Worm (Caenorhabditis elegans) whole organism, late embryonic: Measurements from ENCODE around the gene ets-6.

Experiments
- C38D4.7 ChIP-seq: fragments of 200-800 bp; sonication (Bioruptor generic); optimal IDR thresholded peaks from 2 replicates; lab custom pipeline; 2018; ENCODE audit warnings: mild to moderate bottlenecking, missing genetic modification characterization, moderate library complexity, missing compliant biosample characterization
- F13H6.1 ChIP-seq: sonication (generic microtip); optimal IDR thresholded peaks from 2 replicates; lab custom pipeline; 2016; ENCODE audit warnings: missing genetic modification characterization, missing compliant biosample characterization
- K02D7.2 ChIP-seq: sonication (generic microtip); optimal IDR thresholded peaks from 2 replicates; lab custom pipeline; 2017; ENCODE audit warnings: mild to moderate bottlenecking, missing genetic modification characterization, missing compliant biosample characterization
- K09A11.1 ChIP-seq: sonication (generic microtip); optimal IDR thresholded peaks from 2 replicates; lab custom pipeline; 2017; ENCODE audit warnings: antibody characterized with exemption, mild to moderate bottlenecking, missing genetic modification characterization, missing compliant biosample characterization; ENCODE audit not compliant: insufficient read depth
- T23F11.4 ChIP-seq: fragments of 200-800 bp; sonication (Bioruptor generic); optimal IDR thresholded peaks from 2 replicates; lab custom pipeline; 2018; ENCODE audit warnings: mild to moderate bottlenecking, missing genetic modification characterization, missing compliant biosample characterization
- Y22D7AL.16 ChIP-seq: sonication (generic microtip); optimal IDR thresholded peaks from 2 replicates; lab custom pipeline; 2016; ENCODE audit warnings: missing genetic modification characterization, missing compliant biosample characterization
- ahr-1 ChIP-seq: sonication (generic microtip); optimal IDR thresholded peaks from 2 replicates; lab custom pipeline; 2016; ENCODE audit warnings: missing genetic modification characterization, missing compliant biosample characterization
- ceh-18 ChIP-seq: sonication (generic microtip); optimal IDR thresholded peaks from 2 replicates; lab custom pipeline; 2016; ENCODE audit warnings: missing genetic modification characterization, missing compliant biosample characterization
- ceh-2 ChIP-seq: sonication (generic microtip); optimal IDR thresholded peaks from 2 replicates; lab custom pipeline; 2016; ENCODE audit warnings: missing genotype, missing genetic modification characterization, missing compliant biosample characterization
- ceh-30 ChIP-seq: fragments of 150-350 bp; optimal IDR thresholded peaks from 2 replicates; lab custom pipeline; 2014; ENCODE audit warnings: missing biosample characterization, missing genetic modification characterization
- ceh-31 ChIP-seq: sonication (generic microtip); optimal IDR thresholded peaks from 2 replicates; lab custom pipeline; 2016; ENCODE audit warnings: missing genetic modification characterization, missing compliant biosample characterization
- ceh-6 ChIP-seq: fragments of 200-800 bp; sonication (Bioruptor generic); optimal IDR thresholded peaks from 2 replicates; lab custom pipeline; 2018; ENCODE audit warnings: mild to moderate bottlenecking, missing genetic modification characterization, missing compliant biosample characterization
- dve-1 ChIP-seq: sonication (generic microtip); optimal IDR thresholded peaks from 2 replicates; lab custom pipeline; 2017; ENCODE audit warnings: antibody characterized with exemption, mild to moderate bottlenecking, missing genetic modification characterization, missing compliant biosample characterization
- elt-2 ChIP-seq: sonication (generic microtip); optimal IDR thresholded peaks from 2 replicates; lab custom pipeline; 2016; ENCODE audit warnings: missing genetic modification reagents, missing genetic modification characterization, missing compliant biosample characterization
- ets-4 ChIP-seq: sonication (generic microtip); optimal IDR thresholded peaks from 2 replicates; lab custom pipeline; 2016; ENCODE audit warnings: missing genetic modification characterization, missing compliant biosample characterization
- eyg-1 ChIP-seq: sonication (generic microtip); optimal IDR thresholded peaks from 2 replicates; lab custom pipeline; 2016; ENCODE audit warnings: missing genotype, missing genetic modification characterization, missing compliant biosample characterization
- fkh-6 ChIP-seq: sonication (generic microtip); optimal IDR thresholded peaks from 2 replicates; lab custom pipeline; 2016; ENCODE audit warnings: missing genetic modification characterization, missing compliant biosample characterization
- gmeb-2 ChIP-seq: sonication (generic microtip); optimal IDR thresholded peaks from 2 replicates; lab custom pipeline; 2016; ENCODE audit warnings: missing genetic modification characterization, inconsistent platforms, missing compliant biosample characterization
- hlh-13 ChIP-seq: fragments of 200-800 bp; sonication (Bioruptor generic); optimal IDR thresholded peaks from 2 replicates; lab custom pipeline; 2018; ENCODE audit warnings: mild to moderate bottlenecking, missing genetic modification characterization, missing compliant biosample characterization
- hlh-15 ChIP-seq: sonication (generic microtip); optimal IDR thresholded peaks from 2 replicates; lab custom pipeline; 2016; ENCODE audit warnings: missing genetic modification characterization, missing compliant biosample characterization
- hlh-6 ChIP-seq: sonication (generic microtip); optimal IDR thresholded peaks from 2 replicates; lab custom pipeline; 2016; ENCODE audit warnings: missing genotype, missing genetic modification characterization, missing compliant biosample characterization
- hlh-8 ChIP-seq: sonication (generic microtip); optimal IDR thresholded peaks from 2 replicates; lab custom pipeline; 2016; ENCODE audit warnings: missing genotype, missing genetic modification characterization, missing compliant biosample characterization
- lim-6 ChIP-seq: sonication (generic microtip); optimal IDR thresholded peaks from 2 replicates; lab custom pipeline; 2016; ENCODE audit warnings: missing genetic modification characterization, missing compliant biosample characterization
- lin-11 ChIP-seq: fragments of 200-800 bp; sonication (Bioruptor generic); optimal IDR thresholded peaks from 2 replicates; lab custom pipeline; 2018; ENCODE audit warnings: mild to moderate bottlenecking, missing genetic modification characterization, missing compliant biosample characterization
- nhr-11 ChIP-seq: fragments of 150-350 bp; optimal IDR thresholded peaks from 2 replicates; lab custom pipeline; 2014; ENCODE audit warnings: missing biosample characterization, missing genetic modification characterization
- nhr-232 ChIP-seq: sonication (generic microtip); optimal IDR thresholded peaks from 2 replicates; lab custom pipeline; 2016; ENCODE audit warnings: missing genetic modification characterization, missing compliant biosample characterization
- npax-4 ChIP-seq: sonication (generic microtip); optimal IDR thresholded peaks from 2 replicates; lab custom pipeline; 2016; ENCODE audit warnings: missing genetic modification characterization, missing compliant biosample characterization
- pag-3 ChIP-seq: sonication (generic microtip); optimal IDR thresholded peaks from 2 replicates; lab custom pipeline; 2016; ENCODE audit warnings: missing compliant biosample characterization, missing genetic modification characterization, borderline replicate concordance
- pha-2 ChIP-seq: sonication (generic microtip); optimal IDR thresholded peaks from 2 replicates; lab custom pipeline; 2017; ENCODE audit warnings: mild to moderate bottlenecking, missing genetic modification characterization, missing compliant biosample characterization
- pha-4 ChIP-seq: fragments of 150-350 bp; optimal IDR thresholded peaks from 2 replicates; lab custom pipeline; 2018; ENCODE audit warnings: missing biosample characterization, missing genetic modification reagents, missing genetic modification characterization
- pqm-1 ChIP-seq: sonication (generic microtip); optimal IDR thresholded peaks from 2 replicates; lab custom pipeline; 2016; ENCODE audit warnings: missing genetic modification characterization, missing compliant biosample characterization
- pros-1 ChIP-seq: fragments of 150-350 bp; optimal IDR thresholded peaks from 2 replicates; lab custom pipeline; 2014; ENCODE audit warnings: missing biosample characterization, missing genetic modification reagents, missing genetic modification characterization
- ref-2 ChIP-seq: sonication (generic microtip); optimal IDR thresholded peaks from 2 replicates; lab custom pipeline; 2016; ENCODE audit warnings: missing genetic modification characterization, missing compliant biosample characterization
- rnt-1 ChIP-seq: sonication (generic microtip); optimal IDR thresholded peaks from 2 replicates; lab custom pipeline; 2016; ENCODE audit warnings: missing genetic modification characterization, missing compliant biosample characterization
- sdc-2 ChIP-seq: sonication (generic microtip); optimal IDR thresholded peaks from 2 replicates; lab custom pipeline; 2016; ENCODE audit warnings: missing genotype, missing genetic modification characterization, missing compliant biosample characterization
- sox-4 ChIP-seq: sonication (generic microtip); optimal IDR thresholded peaks from 2 replicates; lab custom pipeline; 2017; ENCODE audit warnings: mild to moderate bottlenecking, missing genetic modification characterization, inconsistent platforms, missing compliant biosample characterization
- syd-9 ChIP-seq: sonication (generic microtip); optimal IDR thresholded peaks from 2 replicates; lab custom pipeline; 2016; ENCODE audit warnings: mild to moderate bottlenecking, missing genetic modification characterization, moderate library complexity, missing compliant biosample characterization
- tbx-7 ChIP-seq: sonication (generic microtip); optimal IDR thresholded peaks from 2 replicates; lab custom pipeline; 2016; ENCODE audit warnings: missing genotype, missing genetic modification characterization, missing compliant biosample characterization
- unc-3 ChIP-seq, 2 experiments: fragments of 200-800 bp in 1 of 2; sonication (Bioruptor generic) in 1 of 2; sonication (generic microtip) in 1 of 2; conservative IDR thresholded peaks in 1 of 2; optimal IDR thresholded peaks in 1 of 2; 2 replicates each; pipeline versions ENCODE4 v1.3.6 to Lab custom; 2016 to 2022; ENCODE audit warnings: missing compliant biosample characterization in 2 of 2, missing genetic modification characterization in 2 of 2, missing genetic modification reagents in 1 of 2
- unc-55 ChIP-seq: sonication (generic microtip); optimal IDR thresholded peaks from 2 replicates; lab custom pipeline; 2017; ENCODE audit warnings: missing biosample characterization, missing genetic modification reagents, missing genetic modification characterization
- unc-86 ChIP-seq: sonication (generic microtip); optimal IDR thresholded peaks from 2 replicates; lab custom pipeline; 2016; ENCODE audit warnings: missing genetic modification characterization, missing compliant biosample characterization
- ztf-16 ChIP-seq: sonication (generic microtip); optimal IDR thresholded peaks from 2 replicates; lab custom pipeline; 2017; ENCODE audit warnings: missing genetic modification characterization, missing compliant biosample characterization

Gene ets-6

ce11 chrV:7618114-7618513 is 37.8 kb upstream of the ets-6 start, which contains the start of gene C50E3.15:
TSS of gene C50E3.15 (plus strand) at chrV:7618414.
- TF ChIP-seq dve-1 (no peak), hlh-13 (GFP tag; lab: Kevin White, UChicago) (no peak), hlh-8 (tag; lab: Kevin White, UChicago) (no peak), pag-3 (tag; lab: Kevin White, UChicago) (no peak), syd-9 (tag; lab: Kevin White, UChicago) (no peak), T23F11.4 (GFP tag; lab: Kevin White, UChicago) (no peak), C38D4.7 (GFP tag; lab: Kevin White, UChicago) (no peak), nhr-11 (tag; lab: Kevin White, UChicago) (no peak), sox-4 (tag; lab: Kevin White, UChicago) (no peak), Y22D7AL.16 (tag; lab: Kevin White, UChicago) (no peak), hlh-6 (tag; lab: Kevin White, UChicago) (no peak), pha-4 (tag; lab: Kevin White, UChicago) (no peak), ceh-31 (tag; lab: Kevin White, UChicago) (no peak), fkh-6 (tag; lab: Kevin White, UChicago) (no peak), unc-86 (tag; lab: Kevin White, UChicago) (no peak), ets-4 (no peak), pros-1 (tag; lab: Kevin White, UChicago) (no peak), unc-55 (GFP tag; lab: Kevin White, UChicago) (no peak), pha-2 (tag; lab: Kevin White, UChicago) (no peak)
- TF ChIP-seq, all 69 proteins: peak for 0

- TF ChIP-seq pag-3 (tag; lab: Kevin White, UChicago) (no peak), hlh-15 (no peak), F13H6.1 (tag; lab: Kevin White, UChicago) (no peak), tbx-7 (tag; lab: Kevin White, UChicago) (no peak), ceh-6 (no peak), npax-4 (tag; lab: Kevin White, UChicago) (no peak), ceh-2 (tag; lab: Kevin White, UChicago) (no peak), K09A11.1 (tag; lab: Kevin White, UChicago) (no peak), unc-3 (GFP tag; conservative IDR thresholded peaks at IDR 0.05; lab: Robert Waterston, UW) (no peak), unc-3 (tag; optimal IDR thresholded peaks at IDR 0.05; lab: Kevin White, UChicago) (no peak), hlh-13 (GFP tag; lab: Kevin White, UChicago) (no peak), elt-2 (tag; lab: Kevin White, UChicago) (no peak), lim-6 (tag; lab: Kevin White, UChicago) (no peak), rnt-1 (tag; lab: Kevin White, UChicago) (no peak), syd-9 (tag; lab: Kevin White, UChicago) (no peak), ztf-16 (tag; lab: Kevin White, UChicago) (no peak), sdc-2 (no peak), ahr-1 (no peak), ceh-31 (tag; lab: Kevin White, UChicago) (no peak), pros-1 (tag; lab: Kevin White, UChicago) (no peak)
Observed at ce11 chrV:7612044-7612443, 31.7 kb upstream of the ets-6 start, which contains the start of gene clec-215. TSS of gene clec-215 (plus strand) at chrV:7612344.

ce11 chrV:7609698-7610420 is 29.5 kb upstream of the ets-6 start, which contains the start of the genes folt-3 and clec-214:
TSS of gene folt-3 (minus strand) at chrV:7609748.
TSS of gene clec-214 (plus strand) at chrV:7610370.
- TF ChIP-seq ceh-18 (tag; lab: Kevin White, UChicago) = no peak
- TF ChIP-seq eyg-1 (tag; lab: Kevin White, UChicago) = no peak
- TF ChIP-seq pqm-1 (tag; lab: Kevin White, UChicago) = no peak
- no peak for TF ChIP-seq nhr-232 (tag; lab: Kevin White, UChicago)
- TF ChIP-seq K02D7.2 (tag; lab: Kevin White, UChicago) = no peak
- TF ChIP-seq lin-11 = no peak
- TF ChIP-seq gmeb-2 (tag; lab: Kevin White, UChicago) = no peak
- no peak for TF ChIP-seq pha-4 (tag; lab: Kevin White, UChicago)
- no peak for TF ChIP-seq ets-4
- TF ChIP-seq ref-2 = no peak
- TF ChIP-seq dve-1 = no peak
- no peak for TF ChIP-seq ztf-16 (tag; lab: Kevin White, UChicago)
- TF ChIP-seq hlh-6 (tag; lab: Kevin White, UChicago) = no peak
- TF ChIP-seq ceh-30 (tag; lab: Kevin White, UChicago) = no peak
- TF ChIP-seq hlh-8 (tag; lab: Kevin White, UChicago) = no peak
